Worm (Caenorhabditis elegans) whole organism, midembryonic: ENCODE data around the gene srh-30.

Source experiments
- T22C8.4 ChIP-seq: fragments of 200-800 bp; sonication (Bioruptor generic); IDR thresholded peaks from 2 replicates; pipeline ENCODE4 v1.3.6; 2022; ENCODE audit warnings: missing genetic modification characterization, missing compliant biosample characterization
- cog-1 ChIP-seq: sonication (generic microtip); optimal IDR thresholded peaks from 2 replicates; lab custom pipeline; 2016; ENCODE audit warnings: missing genetic modification characterization, missing compliant biosample characterization
- flt-1 ChIP-seq: fragments of 200-800 bp; sonication (Bioruptor generic); IDR thresholded peaks from 2 replicates; pipeline ENCODE4 v1.3.6; 2022; ENCODE audit warnings: missing genetic modification characterization, missing compliant biosample characterization
- klf-2 ChIP-seq: fragments of 200-800 bp; sonication (Bioruptor generic); conservative IDR thresholded peaks from 2 replicates; pipeline ENCODE4 v1.3.6; 2022; ENCODE audit warnings: missing genetic modification reagents, missing genetic modification characterization, missing compliant biosample characterization
- med-1 ChIP-seq: sonication (generic microtip); optimal IDR thresholded peaks from 2 replicates; lab custom pipeline; 2017; ENCODE audit warnings: missing genetic modification characterization, mild to moderate bottlenecking, missing compliant biosample characterization, antibody characterized with exemption, missing genetic modification reagents; ENCODE audit not compliant: insufficient read depth
- ref-1 ChIP-seq: fragments of 200-800 bp; sonication (Bioruptor generic); conservative IDR thresholded peaks from 2 replicates; pipeline ENCODE4 v1.3.6; 2022; ENCODE audit warnings: missing genetic modification reagents, missing genetic modification characterization, missing compliant biosample characterization
- tab-1 ChIP-seq: fragments of 200-800 bp; sonication (Bioruptor generic); IDR thresholded peaks from 2 replicates; pipeline ENCODE4 v1.3.6; 2022; ENCODE audit warnings: missing genetic modification characterization, missing compliant biosample characterization
- ztf-23 ChIP-seq: fragments of 200-800 bp; sonication (Bioruptor generic); IDR thresholded peaks from 2 replicates; pipeline ENCODE4 v1.3.6; 2022; ENCODE audit warnings: missing genetic modification reagents, missing genetic modification characterization, missing compliant biosample characterization
- ztf-29 ChIP-seq: fragments of 200-800 bp; sonication (Bioruptor generic); IDR thresholded peaks from 2 replicates; pipeline ENCODE4 v1.3.6; 2022; ENCODE audit warnings: missing genetic modification reagents, missing genetic modification characterization, missing compliant biosample characterization

srh-30 gene

DNA sequence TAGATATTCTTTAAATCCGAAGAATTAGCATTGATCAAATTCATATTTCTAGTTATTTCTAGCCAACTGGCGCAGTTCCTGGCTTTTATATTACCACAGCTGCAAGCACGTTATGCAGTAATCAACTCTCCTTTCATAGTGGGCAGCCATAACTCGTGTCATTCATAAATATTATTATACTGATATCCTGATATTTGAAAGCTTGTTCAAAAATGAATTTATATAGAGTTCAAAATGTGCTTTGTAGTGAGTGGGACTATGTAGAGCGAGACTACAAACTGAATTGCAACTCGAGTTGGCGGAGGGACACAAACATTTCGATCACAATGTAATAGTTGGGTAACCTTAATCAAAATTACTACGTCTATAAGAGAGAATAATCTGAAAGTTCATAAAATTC is at the start of gene srh-30:
Gene srh-30 (minus strand): TSS at position 101 of the 400 bp plus-strand sequence.
- TF ChIP-seq ref-1 (GFP tag; lab: Robert Waterston, UW) (no peak), med-1 (no peak), tab-1 (GFP tag; lab: Robert Waterston, UW) (no peak), ztf-23 (GFP tag; lab: Robert Waterston, UW) (no peak), ztf-29 (GFP tag; lab: Robert Waterston, UW) (no peak), klf-2 (GFP tag; lab: Robert Waterston, UW) (no peak), T22C8.4 (GFP tag; lab: Robert Waterston, UW) (no peak), cog-1 (tag; lab: Kevin White, UChicago) (no peak), flt-1 (GFP tag; lab: Robert Waterston, UW) (no peak)

ce11 chrV:6819812-6820211 is 48.3 kb upstream of the srh-30 start, which contains the start of gene dmsr-13:
TSS of gene dmsr-13 (minus strand) at chrV:6819912.
- TF ChIP-seq T22C8.4 (GFP tag; lab: Robert Waterston, UW): no peak
- TF ChIP-seq ref-1 (GFP tag; lab: Robert Waterston, UW): no peak
- no peak for TF ChIP-seq ztf-23 (GFP tag; lab: Robert Waterston, UW)
- TF ChIP-seq tab-1 (GFP tag; lab: Robert Waterston, UW): no peak
- TF ChIP-seq flt-1 (GFP tag; lab: Robert Waterston, UW): no peak
- TF ChIP-seq ztf-29 (GFP tag; lab: Robert Waterston, UW): no peak
- no peak for TF ChIP-seq med-1
- no peak for TF ChIP-seq cog-1 (tag; lab: Kevin White, UChicago)
- no peak for TF ChIP-seq klf-2 (GFP tag; lab: Robert Waterston, UW)

- TF ChIP-seq tab-1 (GFP tag; lab: Robert Waterston, UW) (no peak), ztf-29 (GFP tag; lab: Robert Waterston, UW) (no peak), med-1 (no peak), flt-1 (GFP tag; lab: Robert Waterston, UW) (no peak), ztf-23 (GFP tag; lab: Robert Waterston, UW) (no peak), cog-1 (tag; lab: Kevin White, UChicago) (no peak), klf-2 (GFP tag; lab: Robert Waterston, UW) (no peak)
Measured at ce11 chrV:6817184-6817583, 45.6 kb upstream of the srh-30 start, which contains the start of gene dmsr-14. TSS of gene dmsr-14 (minus strand) at chrV:6817284.

DNA sequence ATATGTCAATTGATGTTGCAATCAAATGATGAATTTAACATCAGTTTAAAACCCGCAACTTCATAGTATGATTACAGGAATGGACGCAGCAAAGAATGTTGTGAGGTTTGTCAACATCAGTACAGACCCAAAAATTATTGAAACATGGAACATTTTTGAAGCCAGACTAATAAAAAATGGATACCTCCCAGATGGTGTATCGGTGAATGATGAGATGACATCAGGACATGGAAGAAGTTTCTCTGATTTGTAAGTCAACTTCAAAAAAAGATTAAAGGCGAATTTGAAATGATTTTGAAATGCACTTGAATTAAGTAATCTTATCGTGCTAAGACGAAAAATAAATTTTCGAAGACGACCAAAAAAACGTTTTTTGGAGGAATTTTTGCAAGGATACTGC is 42.3 kb upstream of the srh-30 start:
- no peak for TF ChIP-seq ztf-29 (GFP tag; lab: Robert Waterston, UW)
- TF ChIP-seq klf-2 (GFP tag; lab: Robert Waterston, UW): no peak
- TF ChIP-seq flt-1 (GFP tag; lab: Robert Waterston, UW): no peak
- no peak for TF ChIP-seq T22C8.4 (GFP tag; lab: Robert Waterston, UW)

ce11 chrV:6811863-6812262 is 40.3 kb upstream of the srh-30 start:
- no peak for TF ChIP-seq ref-1 (GFP tag; lab: Robert Waterston, UW)
- no peak for TF ChIP-seq cog-1 (tag; lab: Kevin White, UChicago)
- TF ChIP-seq T22C8.4 (GFP tag; lab: Robert Waterston, UW): no peak
- no peak for TF ChIP-seq ztf-29 (GFP tag; lab: Robert Waterston, UW)
- no peak for TF ChIP-seq klf-2 (GFP tag; lab: Robert Waterston, UW)

ce11 chrV:6810091-6810490 is 38.5 kb upstream of the srh-30 start:
- TF ChIP-seq T22C8.4 (GFP tag; lab: Robert Waterston, UW): no peak
- no peak for TF ChIP-seq cog-1 (tag; lab: Kevin White, UChicago)
- no peak for TF ChIP-seq ztf-29 (GFP tag; lab: Robert Waterston, UW)
- no peak for TF ChIP-seq flt-1 (GFP tag; lab: Robert Waterston, UW)
- no peak for TF ChIP-seq med-1
- TF ChIP-seq ref-1 (GFP tag; lab: Robert Waterston, UW): no peak
- TF ChIP-seq klf-2 (GFP tag; lab: Robert Waterston, UW): no peak
- TF ChIP-seq ztf-23 (GFP tag; lab: Robert Waterston, UW): no peak
- no peak for TF ChIP-seq tab-1 (GFP tag; lab: Robert Waterston, UW)

ce11 chrV:6808962-6809361 is 37.4 kb upstream of the srh-30 start, which contains the start of gene dmsr-16:
TSS of gene dmsr-16 (minus strand) at chrV:6809062.
- TF ChIP-seq ref-1 (GFP tag; lab: Robert Waterston, UW) (no peak), cog-1 (tag; lab: Kevin White, UChicago) (no peak), ztf-29 (GFP tag; lab: Robert Waterston, UW) (no peak), flt-1 (GFP tag; lab: Robert Waterston, UW) (no peak), ztf-23 (GFP tag; lab: Robert Waterston, UW) (no peak), med-1 (no peak), tab-1 (GFP tag; lab: Robert Waterston, UW) (no peak), T22C8.4 (GFP tag; lab: Robert Waterston, UW) (no peak), klf-2 (GFP tag; lab: Robert Waterston, UW) (no peak)

DNA sequence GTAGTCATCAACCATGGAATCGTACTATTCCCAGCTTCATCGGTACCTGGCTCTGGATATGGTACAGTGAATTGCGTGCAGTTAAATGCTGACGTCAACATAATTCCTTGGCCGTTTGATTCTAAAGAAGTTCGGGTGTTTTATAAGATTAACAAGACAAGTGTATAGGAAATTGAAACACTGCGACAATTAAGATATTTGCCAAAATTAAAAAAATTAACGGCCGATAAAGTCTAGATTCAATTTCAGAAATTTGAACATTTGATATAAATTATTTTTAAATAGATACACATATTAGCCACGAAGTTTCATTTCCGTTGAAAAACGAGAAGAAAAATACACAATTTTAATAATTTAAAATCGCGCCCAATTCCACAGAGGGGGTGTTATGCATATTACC is 34.8 kb upstream of the srh-30 start, which contains the start of gene dmsr-12:
Gene dmsr-12 (minus strand): TSS at position 101 of the 400 bp plus-strand sequence.
- no peak for TF ChIP-seq tab-1 (GFP tag; lab: Robert Waterston, UW)
- no peak for TF ChIP-seq ztf-23 (GFP tag; lab: Robert Waterston, UW)
- TF ChIP-seq flt-1 (GFP tag; lab: Robert Waterston, UW): no peak
- TF ChIP-seq cog-1 (tag; lab: Kevin White, UChicago): no peak
- no peak for TF ChIP-seq T22C8.4 (GFP tag; lab: Robert Waterston, UW)

DNA sequence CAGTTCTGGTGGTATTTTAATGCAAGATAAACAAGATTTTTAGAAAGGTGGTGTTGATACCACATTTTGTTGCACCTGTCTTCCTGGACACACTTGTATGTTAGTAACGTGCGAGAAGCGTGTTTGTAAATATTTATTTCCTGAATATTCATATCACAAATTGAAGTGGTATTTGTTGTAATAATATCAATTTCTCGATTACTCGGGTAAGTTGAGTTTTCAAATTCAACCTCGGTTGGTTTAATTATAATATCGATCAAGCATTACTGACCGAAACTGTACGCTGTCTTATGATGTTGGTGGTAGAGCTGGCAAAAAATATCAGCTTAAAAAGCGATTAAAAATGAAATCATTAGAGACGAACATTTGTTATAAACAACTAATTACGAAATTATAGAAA is 32.4 kb upstream of the srh-30 start, which contains the start of gene dmsr-11:
Gene dmsr-11 (minus strand): TSS at position 101 of the 400 bp plus-strand sequence.
- TF ChIP-seq klf-2 (GFP tag; lab: Robert Waterston, UW) (no peak), cog-1 (tag; lab: Kevin White, UChicago) (no peak), med-1 (no peak), ztf-23 (GFP tag; lab: Robert Waterston, UW) (no peak), ref-1 (GFP tag; lab: Robert Waterston, UW) (no peak), T22C8.4 (GFP tag; lab: Robert Waterston, UW) (no peak), flt-1 (GFP tag; lab: Robert Waterston, UW) (no peak), tab-1 (GFP tag; lab: Robert Waterston, UW) (no peak), ztf-29 (GFP tag; lab: Robert Waterston, UW) (no peak)
